Worm (Caenorhabditis elegans): ENCODE data around the gene daf-37.

DNA sequence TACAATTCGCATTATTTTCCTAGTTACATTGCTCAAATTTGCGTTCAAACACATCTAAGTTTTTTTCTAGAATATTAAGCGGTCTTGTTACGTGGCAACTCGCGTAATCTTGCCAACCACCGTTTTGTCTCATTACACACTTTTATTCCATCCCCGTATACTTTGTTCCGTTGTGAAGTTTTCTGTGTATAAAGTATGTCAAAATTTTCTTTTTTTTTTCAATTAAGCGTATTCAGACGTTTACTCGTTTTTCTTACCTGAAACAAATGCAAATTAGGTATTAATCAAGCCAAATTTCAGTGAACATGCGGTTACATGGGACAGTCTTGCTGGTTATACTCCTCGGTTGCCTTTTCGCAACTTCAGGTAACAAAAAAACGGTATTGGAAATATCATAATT, 39.0 kb upstream of the daf-37 start, which contains the start of gene T24H7.2:
- TF ChIP-seq lag-1 (GFP tag; IDR thresholded peaks at IDR 0.05) (no peak), sdz-38 (tag; optimal IDR thresholded peaks at IDR 0.05) (no peak), nhr-179 (tag; optimal IDR thresholded peaks at IDR 0.05) (no peak)
